Worm (Caenorhabditis elegans) whole organism, L2 larva: ENCODE data around the gene exc-7.

Experiments used
- C34F6.9 ChIP-seq: fragments of 150-350 bp; optimal IDR thresholded peaks from 2 replicates; lab custom pipeline; 2014; ENCODE audit warnings: missing biosample characterization, missing genetic modification characterization
- F13H6.1 ChIP-seq: sonication (generic microtip); optimal IDR thresholded peaks from 2 replicates; lab custom pipeline; 2016; ENCODE audit warnings: missing genetic modification characterization, missing compliant biosample characterization
- R02D3.7 ChIP-seq: fragments of 150-350 bp; optimal IDR thresholded peaks from 2 replicates; lab custom pipeline; 2014; ENCODE audit warnings: missing biosample characterization, missing genetic modification characterization
- Y55F3AM.14 ChIP-seq: fragments of 200-800 bp; sonication (Bioruptor generic); optimal IDR thresholded peaks from 2 replicates; lab custom pipeline; 2018; ENCODE audit warnings: mild to moderate bottlenecking, missing genetic modification characterization, missing compliant biosample characterization
- ZK546.5 ChIP-seq: sonication (generic microtip); optimal IDR thresholded peaks from 2 replicates; lab custom pipeline; 2017; ENCODE audit warnings: missing biosample characterization, missing genetic modification characterization
- aly-2 ChIP-seq: fragments of 150-350 bp; optimal IDR thresholded peaks from 2 replicates; lab custom pipeline; 2014; ENCODE audit warnings: missing biosample characterization, missing genetic modification characterization
- ama-1 ChIP-seq: fragments of 150-350 bp; optimal IDR thresholded peaks from 2 replicates; lab custom pipeline; 2018; ENCODE audit warnings: inconsistent platforms
- blmp-1 ChIP-seq: sonication (generic microtip); optimal IDR thresholded peaks from 2 replicates; lab custom pipeline; 2017; ENCODE audit warnings: missing genetic modification characterization, mild to moderate bottlenecking, missing compliant biosample characterization, antibody characterized with exemption, moderate library complexity; ENCODE audit not compliant: insufficient read depth
- ceh-16 ChIP-seq: fragments of 150-350 bp; optimal IDR thresholded peaks from 2 replicates; lab custom pipeline; 2014; ENCODE audit warnings: missing biosample characterization, missing genetic modification characterization
- crh-2 ChIP-seq: sonication (generic microtip); optimal IDR thresholded peaks from 2 replicates; lab custom pipeline; 2017; ENCODE audit warnings: missing biosample characterization, missing genetic modification characterization
- dmd-4 ChIP-seq: sonication (generic microtip); optimal IDR thresholded peaks from 2 replicates; lab custom pipeline; 2017; ENCODE audit warnings: missing biosample characterization, missing genetic modification characterization
- elt-1 ChIP-seq: fragments of 150-350 bp; optimal IDR thresholded peaks from 2 replicates; lab custom pipeline; 2014; ENCODE audit warnings: missing biosample characterization, missing genetic modification characterization
- fos-1 ChIP-seq: fragments of 150-350 bp; optimal IDR thresholded peaks from 2 replicates; lab custom pipeline; 2014; ENCODE audit warnings: missing biosample characterization, missing genetic modification characterization
- gmeb-1 ChIP-seq: fragments of 150-350 bp; optimal IDR thresholded peaks from 2 replicates; lab custom pipeline; 2014; ENCODE audit warnings: missing biosample characterization, missing genetic modification characterization
- lin-11 ChIP-seq: fragments of 150-350 bp; sonication (generic microtip); optimal IDR thresholded peaks from 2 replicates; lab custom pipeline; 2014; ENCODE audit warnings: missing biosample characterization, missing genetic modification characterization, inconsistent platforms, mixed read lengths
- lsy-2 ChIP-seq, 2 experiments: fragments of 150-350 bp in 1 of 2; sonication (generic microtip) in 1 of 2; optimal IDR thresholded peaks; 2 replicates each; lab custom pipeline; 2014 to 2017; ENCODE audit warnings: missing biosample characterization in 2 of 2, missing genetic modification characterization in 2 of 2
- mdl-1 ChIP-seq, 2 experiments: fragments of 150-350 bp in 1 of 2; sonication (generic microtip) in 1 of 2; optimal IDR thresholded peaks; 2 replicates each; lab custom pipeline; 2017; ENCODE audit warnings: missing biosample characterization in 2 of 2, missing genetic modification characterization in 2 of 2
- nhr-129 ChIP-seq: fragments of 150-350 bp; optimal IDR thresholded peaks from 2 replicates; lab custom pipeline; 2014; ENCODE audit warnings: missing biosample characterization, missing genetic modification characterization
- nhr-21 ChIP-seq: fragments of 150-350 bp; optimal IDR thresholded peaks from 2 replicates; lab custom pipeline; 2014; ENCODE audit warnings: missing biosample characterization, missing genetic modification characterization
- nhr-23 ChIP-seq: fragments of 150-350 bp; optimal IDR thresholded peaks from 2 replicates; lab custom pipeline; 2014; ENCODE audit warnings: missing biosample characterization, missing genetic modification reagents, missing genetic modification characterization
- nhr-25 ChIP-seq: fragments of 150-350 bp; sonication (generic microtip); optimal IDR thresholded peaks from 3 replicates; lab custom pipeline; 2014; ENCODE audit warnings: missing biosample characterization, missing genetic modification characterization
- nhr-6 ChIP-seq: fragments of 150-350 bp; optimal IDR thresholded peaks from 2 replicates; lab custom pipeline; 2014; ENCODE audit warnings: missing biosample characterization, missing genetic modification characterization
- nhr-77 ChIP-seq: fragments of 150-350 bp; optimal IDR thresholded peaks from 2 replicates; lab custom pipeline; 2014; ENCODE audit warnings: missing biosample characterization, missing genetic modification characterization
- sem-4 ChIP-seq: fragments of 150-350 bp; optimal IDR thresholded peaks from 2 replicates; lab custom pipeline; 2014; ENCODE audit warnings: missing biosample characterization, missing genetic modification reagents, missing genetic modification characterization
- sma-3 ChIP-seq: sonication (generic microtip); optimal IDR thresholded peaks from 2 replicates; lab custom pipeline; 2016; ENCODE audit warnings: missing genetic modification reagents, missing genetic modification characterization, missing compliant biosample characterization
- sma-9 ChIP-seq, 2 experiments: fragments of 150-350 bp in 1 of 2; sonication (generic microtip) in 1 of 2; optimal IDR thresholded peaks; 2 replicates each; lab custom pipeline; 2014 to 2016; ENCODE audit warnings: missing genetic modification characterization in 2 of 2, mild to moderate bottlenecking in 1 of 2, missing biosample characterization in 1 of 2, missing compliant biosample characterization in 1 of 2, missing genetic modification reagents in 1 of 2, moderate library complexity in 1 of 2
- unc-55 ChIP-seq: fragments of 150-350 bp; sonication (generic microtip); optimal IDR thresholded peaks from 3 replicates; lab custom pipeline; 2014; ENCODE audit warnings: missing biosample characterization, missing genetic modification reagents, missing genetic modification characterization
- zag-1 ChIP-seq: fragments of 150-350 bp; optimal IDR thresholded peaks from 2 replicates; lab custom pipeline; 2014; ENCODE audit warnings: missing biosample characterization, missing genetic modification characterization
- ztf-1 ChIP-seq: fragments of 200-800 bp; sonication (Bioruptor generic); conservative IDR thresholded peaks from 2 replicates; pipeline ENCODE4 v1.3.6; 2022; ENCODE audit warnings: missing genetic modification characterization, missing compliant biosample characterization
- ztf-11 ChIP-seq: sonication (generic microtip); optimal IDR thresholded peaks from 2 replicates; lab custom pipeline; 2017; ENCODE audit warnings: missing biosample characterization, missing genetic modification characterization
- ztf-4 ChIP-seq: fragments of 150-350 bp; optimal IDR thresholded peaks from 2 replicates; lab custom pipeline; 2014; ENCODE audit warnings: missing biosample characterization, missing genetic modification characterization

The exc-7 gene

ce11 chrII:9619995-9620535 is 44.3 kb downstream of the exc-7 start:
- peak; percentile 33 for TF ChIP-seq ama-1 (lab: Kevin White, UChicago)
- TF ChIP-seq ztf-11 (tag; lab: Kevin White, UChicago), result no peak
- TF ChIP-seq fos-1 (tag; lab: Kevin White, UChicago), result peak; percentile 45
- peak; percentile 13 for TF ChIP-seq F13H6.1 (tag; lab: Kevin White, UChicago)
- TF ChIP-seq, all 48 proteins: peak for 3

ce11 chrII:9620616-9621015 is 44.8 kb downstream of the exc-7 start:
- TF ChIP-seq nhr-6 (tag; lab: Kevin White, UChicago), result peak; percentile 29
- peak; percentile 1 for TF ChIP-seq sma-3 (GFP tag; lab: Kevin White, UChicago)
- TF ChIP-seq blmp-1 (tag; lab: Kevin White, UChicago), result peak; percentile 4
- peak; percentile 15 for TF ChIP-seq sma-9 (GFP tag; optimal IDR thresholded peaks at IDR 0.05; lab: Kevin White, UChicago)
- TF ChIP-seq sma-9 (tag; optimal IDR thresholded peaks at IDR 0.05; lab: Kevin White, UChicago), result no peak
- peak; percentile 59 for TF ChIP-seq nhr-25 (tag; lab: Kevin White, UChicago)
- TF ChIP-seq nhr-23 (tag; lab: Kevin White, UChicago), result no peak

- TF ChIP-seq sma-9 (GFP tag; optimal IDR thresholded peaks at IDR 0.05; lab: Kevin White, UChicago) (peak; percentile 50), sma-9 (tag; optimal IDR thresholded peaks at IDR 0.05; lab: Kevin White, UChicago) (no peak), unc-55 (peak; percentile 1), nhr-129 (tag; lab: Kevin White, UChicago) (peak; percentile 43), sem-4 (no peak), F13H6.1 (tag; lab: Kevin White, UChicago) (peak; percentile 70), ceh-16 (no peak), nhr-21 (tag; lab: Kevin White, UChicago) (no peak), C34F6.9 (tag; lab: Kevin White, UChicago) (peak; percentile 61), R02D3.7 (tag; lab: Kevin White, UChicago) (no peak), lsy-2 (tag; optimal IDR thresholded peaks at IDR 0.05; lab: Kevin White, UChicago) (peak in 1 of 2 experiments; percentile 24)
- TF ChIP-seq, all 48 proteins: peak for 6
These were observed 45.4 kb downstream of the exc-7 start for ce11 chrII:9621121-9621520.

DNA sequence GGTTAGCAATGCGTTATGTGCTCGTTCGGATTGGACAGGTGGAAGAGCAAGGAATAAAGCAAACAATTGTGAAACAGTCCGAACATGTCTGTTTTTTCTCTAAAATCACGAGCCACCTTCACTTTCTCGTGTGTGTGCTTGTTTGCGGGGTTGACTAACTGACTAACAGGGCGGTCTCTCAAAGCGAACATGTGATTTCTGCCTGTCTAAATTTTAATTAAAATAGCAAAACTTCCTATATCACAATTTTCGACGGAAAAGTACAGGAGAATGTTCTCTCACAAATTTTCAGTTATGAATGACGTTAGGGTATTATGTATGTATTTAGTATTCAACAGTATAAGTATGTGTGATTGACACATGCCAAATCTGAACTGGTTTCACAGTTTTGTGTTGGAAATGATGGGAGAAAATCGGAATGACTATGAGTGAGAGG is 46.2 kb downstream of the exc-7 start:
- TF ChIP-seq crh-2 (tag; lab: Kevin White, UChicago) (peak; percentile 40), mdl-1 (tag; optimal IDR thresholded peaks at IDR 0.05; lab: Kevin White, UChicago) (no peak), blmp-1 (tag; lab: Kevin White, UChicago) (peak; percentile 13), ztf-1 (GFP tag; lab: Robert Waterston, UW) (no peak), sma-9 (GFP tag; optimal IDR thresholded peaks at IDR 0.05; lab: Kevin White, UChicago) (peak; percentile 9), sma-9 (tag; optimal IDR thresholded peaks at IDR 0.05; lab: Kevin White, UChicago) (no peak), zag-1 (tag; lab: Kevin White, UChicago) (no peak), C34F6.9 (tag; lab: Kevin White, UChicago) (peak; percentile 21), lsy-2 (tag; optimal IDR thresholded peaks at IDR 0.05; lab: Kevin White, UChicago) (no peak), nhr-77 (tag; lab: Kevin White, UChicago) (no peak), F13H6.1 (tag; lab: Kevin White, UChicago) (peak; percentile 43)

ce11 chrII:9624110-9624695 is 48.4 kb downstream of the exc-7 start, which contains the start of the genes dnj-20 and ZK1307.8:
TSS of gene dnj-20 (minus strand) at chrII:9624176.
TSS of gene ZK1307.8 (plus strand) at chrII:9624613.
- TF ChIP-seq zag-1 (tag; lab: Kevin White, UChicago) (no peak), C34F6.9 (tag; lab: Kevin White, UChicago) (peak; percentile 43), unc-55 (peak; percentile 38), lsy-2 (tag; optimal IDR thresholded peaks at IDR 0.05; lab: Kevin White, UChicago) (peak in 1 of 2 experiments; percentile 55), crh-2 (tag; lab: Kevin White, UChicago) (peak; percentile 79), gmeb-1 (peak; percentile 15), elt-1 (no peak), fos-1 (tag; lab: Kevin White, UChicago) (peak; percentile 23), sem-4 (no peak), ZK546.5 (tag; lab: Kevin White, UChicago) (no peak)

DNA sequence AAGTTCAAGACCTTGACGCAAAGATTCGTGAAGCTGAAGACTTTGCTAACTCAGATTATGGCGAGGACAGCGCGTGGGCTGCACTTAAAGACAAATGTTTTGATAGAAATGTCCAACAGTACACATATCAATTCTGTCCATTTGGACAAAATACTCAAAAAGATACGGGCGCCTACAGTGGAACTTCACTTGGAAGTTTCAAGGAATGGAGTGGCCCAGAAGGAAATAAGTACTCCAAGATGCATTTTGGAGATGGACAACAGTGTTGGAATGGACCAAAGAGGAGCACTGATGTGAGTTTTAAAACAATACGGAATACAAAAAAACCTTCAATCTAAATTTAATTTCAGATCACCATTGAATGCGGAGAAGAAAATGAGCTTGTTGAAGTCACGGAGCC is 50.2 kb downstream of the exc-7 start:
- TF ChIP-seq ceh-16 (no peak), dmd-4 (no peak), crh-2 (tag; lab: Kevin White, UChicago) (no peak), ama-1 (lab: Kevin White, UChicago) (no peak), aly-2 (tag; lab: Kevin White, UChicago) (no peak), F13H6.1 (tag; lab: Kevin White, UChicago) (no peak), R02D3.7 (tag; lab: Kevin White, UChicago) (no peak), nhr-77 (tag; lab: Kevin White, UChicago) (no peak), ZK546.5 (tag; lab: Kevin White, UChicago) (no peak), Y55F3AM.14 (GFP tag; lab: Kevin White, UChicago) (no peak), nhr-21 (tag; lab: Kevin White, UChicago) (no peak), unc-55 (no peak), ztf-4 (tag; lab: Kevin White, UChicago) (no peak), ztf-1 (GFP tag; lab: Robert Waterston, UW) (no peak), lsy-2 (tag; optimal IDR thresholded peaks at IDR 0.05; lab: Kevin White, UChicago) (no peak), gmeb-1 (no peak), lin-11 (tag; lab: Kevin White, UChicago) (no peak)
